Worm (Caenorhabditis elegans) whole organism, L4 larva: Measurements from ENCODE around the gene npr-22.
A peak's percentile ranks its signal among the peaks of the same experiment; 100 is the strongest.

Experiments used
- F37D6.2 ChIP-seq: sonication (generic microtip); optimal IDR thresholded peaks from 2 replicates; lab custom pipeline; 2016; ENCODE audit warnings: mild to moderate bottlenecking, missing genetic modification characterization, missing compliant biosample characterization
- F44E2.7 ChIP-seq: fragments of 200-800 bp; sonication (Bioruptor generic); IDR thresholded peaks from 2 replicates; pipeline ENCODE4 v2.1.2; 2022; ENCODE audit warnings: missing genetic modification characterization, missing compliant biosample characterization
- F49E8.2 ChIP-seq: sonication (generic microtip); optimal IDR thresholded peaks from 2 replicates; lab custom pipeline; 2016; ENCODE audit warnings: missing compliant biosample characterization, mild to moderate bottlenecking, missing genetic modification characterization, borderline replicate concordance
- R02D3.7 ChIP-seq: fragments of 150-350 bp; sonication (generic microtip); optimal IDR thresholded peaks from 3 replicates; lab custom pipeline; 2014; ENCODE audit warnings: missing biosample characterization, missing genetic modification characterization
- Y105C5A.15 ChIP-seq: fragments of 200-800 bp; sonication (Bioruptor generic); IDR thresholded peaks from 2 replicates; pipeline ENCODE4 v1.3.6; 2022; ENCODE audit warnings: missing genetic modification characterization, missing compliant biosample characterization
- Y48G9A.11 ChIP-seq: fragments of 200-800 bp; sonication (Bioruptor generic); IDR thresholded peaks from 2 replicates; pipeline ENCODE4 v1.3.6; 2022; ENCODE audit warnings: missing genetic modification reagents, missing genetic modification characterization, missing compliant biosample characterization
- Y5F2A.4 ChIP-seq: fragments of 200-800 bp; sonication (Bioruptor generic); optimal IDR thresholded peaks from 2 replicates; lab custom pipeline; 2018; ENCODE audit warnings: mild to moderate bottlenecking, missing genetic modification characterization, missing compliant biosample characterization
- ZK337.2 ChIP-seq: fragments of 200-800 bp; sonication (Bioruptor generic); IDR thresholded peaks from 2 replicates; pipeline ENCODE4 v1.3.6; 2022; ENCODE audit warnings: missing genetic modification reagents, missing genetic modification characterization, missing compliant biosample characterization
- ceh-44 ChIP-seq: fragments of 200-800 bp; sonication (Bioruptor generic); IDR thresholded peaks from 2 replicates; pipeline ENCODE4 v1.3.6; 2022; ENCODE audit warnings: missing genetic modification reagents, missing genetic modification characterization, missing compliant biosample characterization
- ces-1 ChIP-seq: fragments of 150-350 bp; sonication (generic microtip); optimal IDR thresholded peaks from 4 replicates; lab custom pipeline; 2014; ENCODE audit warnings: missing biosample characterization, missing genetic modification reagents, missing genetic modification characterization
- ctbp-1 ChIP-seq: fragments of 200-800 bp; sonication (Bioruptor generic); IDR thresholded peaks from 2 replicates; pipeline ENCODE4 v1.3.6; 2022; ENCODE audit warnings: missing genetic modification reagents, missing genetic modification characterization, missing compliant biosample characterization
- daf-16 ChIP-seq, 3 experiments: sonication (generic microtip); optimal IDR thresholded peaks; 2 replicates each; lab custom pipeline; 2016 to 2017; ENCODE audit warnings: missing genetic modification characterization in 3 of 3, missing genetic modification reagents in 3 of 3, mild to moderate bottlenecking in 2 of 3, missing compliant biosample characterization in 2 of 3, missing biosample characterization in 1 of 3, moderate library complexity in 1 of 3
- daf-8 ChIP-seq: fragments of 200-800 bp; sonication (Bioruptor generic); IDR thresholded peaks from 2 replicates; pipeline ENCODE4 v1.3.6; 2022; ENCODE audit warnings: missing genetic modification characterization, missing compliant biosample characterization
- dmd-8 ChIP-seq: fragments of 200-800 bp; sonication (Bioruptor generic); IDR thresholded peaks from 2 replicates; pipeline ENCODE4 v1.3.6; 2022; ENCODE audit warnings: missing genetic modification characterization, missing compliant biosample characterization
- dpl-1 ChIP-seq: fragments of 150-350 bp; optimal IDR thresholded peaks from 2 replicates; lab custom pipeline; 2014; ENCODE audit warnings: missing biosample characterization, missing genetic modification reagents, missing genetic modification characterization
- duxl-1 ChIP-seq: sonication (generic microtip); optimal IDR thresholded peaks from 2 replicates; lab custom pipeline; 2016; ENCODE audit warnings: mild to moderate bottlenecking, missing genetic modification characterization, moderate library complexity, missing compliant biosample characterization; ENCODE audit not compliant: poor library complexity
- hlh-30 ChIP-seq: sonication (generic microtip); optimal IDR thresholded peaks from 2 replicates; lab custom pipeline; 2017; ENCODE audit warnings: antibody characterized with exemption, mild to moderate bottlenecking, missing genetic modification characterization, missing compliant biosample characterization; ENCODE audit not compliant: insufficient read depth
- lim-7 ChIP-seq: fragments of 200-800 bp; sonication (Bioruptor generic); IDR thresholded peaks from 2 replicates; pipeline ENCODE4 v1.3.6; 2022; ENCODE audit warnings: missing genetic modification characterization, missing compliant biosample characterization
- lin-1 ChIP-seq: fragments of 200-800 bp; sonication (Bioruptor generic); IDR thresholded peaks from 2 replicates; pipeline ENCODE4 v1.3.6; 2022; ENCODE audit warnings: missing genetic modification reagents, missing genetic modification characterization, missing compliant biosample characterization
- lin-39 ChIP-seq: fragments of 150-350 bp; optimal IDR thresholded peaks from 2 replicates; lab custom pipeline; 2014; ENCODE audit warnings: missing biosample characterization, missing genetic modification reagents, missing genetic modification characterization
- madf-5 ChIP-seq, 2 experiments: fragments of 200-800 bp; sonication (Bioruptor generic); IDR thresholded peaks; 2 replicates each; pipeline ENCODE4 v1.3.6; 2022; ENCODE audit warnings: missing compliant biosample characterization in 2 of 2, missing genetic modification characterization in 2 of 2
- mdl-1 ChIP-seq, 2 experiments: fragments of 150-350 bp in 1 of 2; sonication (generic microtip) in 1 of 2; optimal IDR thresholded peaks; 2 replicates each; lab custom pipeline; 2014 to 2017; ENCODE audit warnings: missing biosample characterization in 2 of 2, missing genetic modification characterization in 2 of 2
- mdt-29 ChIP-seq: fragments of 200-800 bp; sonication (Bioruptor generic); IDR thresholded peaks from 2 replicates; pipeline ENCODE4 v1.3.6; 2022; ENCODE audit warnings: missing genetic modification reagents, missing genetic modification characterization, missing compliant biosample characterization
- mxl-2 ChIP-seq: fragments of 200-800 bp; sonication (Bioruptor generic); conservative IDR thresholded peaks from 2 replicates; pipeline ENCODE4 v1.3.6; 2022; ENCODE audit warnings: missing genetic modification reagents, missing genetic modification characterization, missing compliant biosample characterization
- mxl-3 ChIP-seq: fragments of 200-800 bp; sonication (Bioruptor generic); optimal IDR thresholded peaks from 2 replicates; lab custom pipeline; 2018; ENCODE audit warnings: mild to moderate bottlenecking, missing genetic modification characterization, missing compliant biosample characterization
- nhr-11 ChIP-seq: fragments of 150-350 bp; optimal IDR thresholded peaks from 2 replicates; lab custom pipeline; 2014; ENCODE audit warnings: missing biosample characterization, missing genetic modification characterization
- nhr-237 ChIP-seq: sonication (generic microtip); optimal IDR thresholded peaks from 2 replicates; lab custom pipeline; 2017; ENCODE audit warnings: missing biosample characterization, missing genetic modification characterization
- nhr-25 ChIP-seq: sonication (generic microtip); optimal IDR thresholded peaks from 2 replicates; lab custom pipeline; 2017; ENCODE audit warnings: missing genetic modification characterization, mild to moderate bottlenecking, missing compliant biosample characterization, antibody characterized with exemption, moderate library complexity, borderline replicate concordance; ENCODE audit not compliant: insufficient read depth
- nhr-28 ChIP-seq: fragments of 150-350 bp; optimal IDR thresholded peaks from 2 replicates; lab custom pipeline; 2014; ENCODE audit warnings: missing biosample characterization, missing genetic modification characterization
- pha-4 ChIP-seq, 2 experiments: fragments of 150-350 bp in 1 of 2; fragments of 200-800 bp in 1 of 2; sonication (Bioruptor generic) in 1 of 2; IDR thresholded peaks in 1 of 2; optimal IDR thresholded peaks in 1 of 2; 2 replicates each; pipeline versions ENCODE4 v1.3.6 to Lab custom; 2014 to 2022; ENCODE audit warnings: missing genetic modification characterization in 2 of 2, missing genetic modification reagents in 2 of 2, missing biosample characterization in 1 of 2, missing compliant biosample characterization in 1 of 2
- saeg-2 ChIP-seq: fragments of 200-800 bp; sonication (Bioruptor generic); IDR thresholded peaks from 2 replicates; pipeline ENCODE4 v1.3.6; 2022; ENCODE audit warnings: missing genetic modification reagents, missing genetic modification characterization, missing compliant biosample characterization
- skn-1 ChIP-seq: fragments of 150-350 bp; optimal IDR thresholded peaks from 2 replicates; lab custom pipeline; 2014; ENCODE audit warnings: missing biosample characterization, missing genetic modification characterization
- snpc-1.2 ChIP-seq: fragments of 200-800 bp; sonication (Bioruptor generic); IDR thresholded peaks from 2 replicates; pipeline ENCODE4 v1.3.6; 2022; ENCODE audit warnings: missing genetic modification reagents, missing genetic modification characterization, missing compliant biosample characterization
- tag-97 ChIP-seq: fragments of 200-800 bp; sonication (Bioruptor generic); IDR thresholded peaks from 2 replicates; pipeline ENCODE4 v1.3.6; 2022; ENCODE audit warnings: missing genetic modification characterization, missing compliant biosample characterization
- tra-1 ChIP-seq: fragments of 200-800 bp; sonication (Bioruptor generic); IDR thresholded peaks from 2 replicates; pipeline ENCODE4 v1.3.6; 2022; ENCODE audit warnings: missing genetic modification reagents, missing genetic modification characterization, missing compliant biosample characterization
- unc-62 ChIP-seq, 3 experiments: fragments of 150-350 bp in 1 of 3; sonication (generic microtip); optimal IDR thresholded peaks in 2 of 3; peaks in 1 of 3; 1 replicate in 1 of 3; 2 replicates in 2 of 3; lab custom pipeline; 2014 to 2017; ENCODE audit warnings: missing biosample characterization in 3 of 3, missing genetic modification characterization in 3 of 3, missing genetic modification reagents in 3 of 3, missing genotype in 1 of 3
- zip-11 ChIP-seq: fragments of 200-800 bp; sonication (Bioruptor generic); IDR thresholded peaks from 2 replicates; pipeline ENCODE4 v1.3.6; 2022; ENCODE audit warnings: missing genetic modification characterization, missing compliant biosample characterization
- ztf-7 ChIP-seq: fragments of 150-350 bp; optimal IDR thresholded peaks from 2 replicates; lab custom pipeline; 2014; ENCODE audit warnings: missing biosample characterization, missing genetic modification characterization

Gene npr-22

DNA sequence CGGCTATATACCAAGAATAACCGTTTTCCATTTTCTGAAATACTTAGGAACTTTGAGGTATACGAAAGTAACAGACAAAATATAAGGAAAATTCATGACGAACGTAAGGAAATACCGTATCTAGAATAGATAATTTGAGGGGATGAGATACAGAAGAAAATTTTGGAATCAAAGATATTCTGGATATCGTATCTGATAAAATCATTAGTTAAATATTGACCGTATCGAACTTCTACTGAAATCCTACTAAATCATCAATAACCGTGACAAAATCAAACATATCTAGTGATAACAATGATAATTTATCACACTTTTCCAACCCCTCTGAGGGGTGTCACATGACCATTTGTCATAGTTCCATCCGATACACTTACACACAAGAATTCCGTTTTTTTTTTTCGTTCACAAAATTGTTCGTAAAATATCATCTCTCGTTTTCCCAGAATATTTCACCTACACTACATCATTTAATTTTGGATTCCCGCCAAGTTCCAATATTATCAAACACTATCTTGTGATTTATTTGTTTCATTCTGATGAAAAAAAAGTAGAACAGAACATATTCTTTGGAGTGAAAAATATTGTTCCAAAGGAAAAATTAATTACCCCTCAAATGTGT, 41.6 kb downstream of the npr-22 start, which contains the start of gene Y59H11AR.4:
Gene Y59H11AR.4 (minus strand): TSS at position 51 of the 619 bp plus-strand sequence.
- TF ChIP-seq nhr-28, result peak; percentile 70
- TF ChIP-seq hlh-30 (tag; lab: Kevin White, UChicago), result peak; percentile 2
- TF ChIP-seq snpc-1.2 (GFP tag; lab: Robert Waterston, UW), result no peak
- TF ChIP-seq pha-4 (GFP tag; IDR thresholded peaks at IDR 0.05; lab: Robert Waterston, UW), result no peak
- no peak for TF ChIP-seq pha-4 (tag; optimal IDR thresholded peaks at IDR 0.05; lab: Kevin White, UChicago)
- TF ChIP-seq unc-62 (GFP tag; optimal IDR thresholded peaks at IDR 0.05 in 1 of 2; lab: Kevin White, UChicago), result peak in 1 of 2 experiments; percentile 15
- TF ChIP-seq unc-62 (tag; optimal IDR thresholded peaks at IDR 0.05; lab: Kevin White, UChicago), result no peak
- TF ChIP-seq nhr-25, result no peak

DNA sequence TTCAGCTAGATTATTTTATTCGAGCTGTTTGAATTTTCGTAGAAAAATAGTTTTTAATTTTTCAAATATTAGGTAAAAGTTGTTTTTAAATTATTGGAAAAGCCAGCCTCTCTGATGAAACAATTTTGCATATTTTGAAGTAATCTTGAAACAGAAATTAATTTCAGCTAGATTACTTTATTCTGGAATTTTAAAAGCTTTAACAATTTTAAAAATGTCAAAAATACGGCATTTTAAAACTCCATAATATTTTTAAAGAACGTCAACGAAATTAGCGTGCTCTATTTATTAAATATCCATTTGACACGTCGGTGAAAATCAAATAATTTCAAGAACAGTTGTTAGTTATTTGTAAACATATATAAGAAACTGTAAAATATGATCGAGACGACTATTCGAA, 43.6 kb downstream of the npr-22 start, which contains the start of gene Y59H11AR.10:
Gene Y59H11AR.10 (plus strand): TSS at position 301 of the 400 bp plus-strand sequence.
- TF ChIP-seq R02D3.7 (tag; lab: Kevin White, UChicago), result no peak
- no peak for TF ChIP-seq duxl-1 (tag; lab: Kevin White, UChicago)
- no peak for TF ChIP-seq dmd-8
- TF ChIP-seq ztf-7 (tag; lab: Kevin White, UChicago), result no peak
- no peak for TF ChIP-seq ceh-44 (GFP tag; lab: Robert Waterston, UW)
- no peak for TF ChIP-seq zip-11 (GFP tag; lab: Robert Waterston, UW)
- no peak for TF ChIP-seq dpl-1 (GFP tag; lab: Kevin White, UChicago)
- no peak for TF ChIP-seq nhr-237 (tag; lab: Kevin White, UChicago)
- TF ChIP-seq mxl-2, result no peak
- TF ChIP-seq F37D6.2 (tag; lab: Kevin White, UChicago), result no peak

DNA sequence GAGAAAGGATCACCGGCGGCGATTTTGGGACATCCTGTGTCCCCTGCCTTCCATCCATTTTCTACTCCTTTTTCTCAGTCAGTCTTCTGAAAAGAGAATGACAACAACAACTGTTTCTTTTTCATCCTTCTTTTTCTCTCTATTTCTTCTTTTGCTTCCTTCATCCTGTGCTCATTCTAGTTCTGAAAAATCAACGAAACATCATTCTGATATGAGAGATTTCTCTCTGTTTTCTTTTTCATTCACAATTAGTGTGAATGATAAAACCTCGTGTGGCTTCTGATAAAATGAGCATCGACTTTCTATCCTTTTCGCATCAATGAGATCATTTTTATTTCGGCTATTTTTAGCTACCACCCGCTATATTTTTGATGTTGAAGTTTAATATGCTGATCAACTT, 46.0 kb downstream of the npr-22 start:
- TF ChIP-seq tra-1 (GFP tag; lab: Robert Waterston, UW) (no peak), skn-1 (tag; lab: Kevin White, UChicago) (no peak), ZK337.2 (GFP tag; lab: Robert Waterston, UW) (peak; percentile 37; the same call in 1 of the 2 replicates), daf-16 (GFP tag; optimal IDR thresholded peaks at IDR 0.05; lab: Kevin White, UChicago) (peak in 1 of 2 experiments; percentile 48), daf-16 (tag; optimal IDR thresholded peaks at IDR 0.05; lab: Kevin White, UChicago) (no peak), ztf-7 (tag; lab: Kevin White, UChicago) (no peak), unc-62 (GFP tag; optimal IDR thresholded peaks at IDR 0.05 in 1 of 2; lab: Kevin White, UChicago) (peak in 1 of 2 experiments; percentile 41), unc-62 (tag; optimal IDR thresholded peaks at IDR 0.05; lab: Kevin White, UChicago) (no peak), nhr-11 (tag; lab: Kevin White, UChicago) (peak; percentile 66), mdt-29 (GFP tag; lab: Robert Waterston, UW) (no peak), mdl-1 (tag; optimal IDR thresholded peaks at IDR 0.05; lab: Kevin White, UChicago) (peak in 1 of 2 experiments; percentile 1)

DNA sequence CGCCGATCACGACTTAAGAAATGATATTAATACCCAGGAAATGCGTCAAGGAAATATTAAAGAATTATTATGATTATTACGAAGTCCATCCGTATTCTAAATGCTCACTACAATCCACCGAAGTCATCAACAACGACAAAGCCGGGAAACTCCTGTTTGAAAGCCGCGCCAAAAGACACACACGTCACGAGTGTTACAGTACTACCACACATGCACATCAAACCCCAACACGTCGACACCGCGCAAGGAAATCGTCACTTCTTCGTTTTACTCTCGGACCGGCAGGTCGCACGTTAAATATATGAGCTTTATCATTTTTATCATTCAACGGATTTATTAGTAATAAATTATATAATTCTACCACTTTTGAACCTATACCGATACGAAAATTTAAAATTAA, 48.2 kb downstream of the npr-22 start:
- TF ChIP-seq snpc-1.2 (GFP tag; lab: Robert Waterston, UW), result 0 out of 2 replicates have a peak, but pooled peaks have one; percentile 15

DNA sequence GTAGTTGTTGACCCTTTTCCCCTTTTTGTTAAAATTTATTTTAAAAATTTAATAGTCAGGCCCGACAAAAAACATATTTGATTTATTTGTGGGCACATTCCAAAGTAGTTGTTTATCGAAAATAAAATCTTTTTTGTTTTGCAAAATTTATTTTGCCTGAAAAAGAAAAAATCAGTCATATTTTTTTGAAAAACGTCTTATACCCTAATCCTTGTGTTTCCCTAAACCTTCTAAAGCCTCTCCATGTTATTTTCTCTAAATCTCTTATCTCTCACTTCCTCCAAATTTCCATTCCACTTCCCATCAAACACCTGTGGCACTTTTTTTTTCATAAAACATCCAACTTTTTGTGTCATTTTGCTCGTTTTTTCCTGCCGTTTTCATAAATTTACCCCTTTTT, 49.0 kb downstream of the npr-22 start:
- no peak for TF ChIP-seq tag-97
- no peak for TF ChIP-seq madf-5 (GFP tag; IDR thresholded peaks at IDR 0.05; lab: Robert Waterston, UW)
- no peak for TF ChIP-seq saeg-2 (GFP tag; lab: Robert Waterston, UW)
- TF ChIP-seq lim-7 (GFP tag; lab: Robert Waterston, UW), result no peak
- TF ChIP-seq mxl-3, result no peak
- TF ChIP-seq Y5F2A.4 (GFP tag; lab: Kevin White, UChicago), result no peak
- no peak for TF ChIP-seq lin-1
- no peak for TF ChIP-seq daf-8 (GFP tag; lab: Robert Waterston, UW)
- TF ChIP-seq Y105C5A.15 (GFP tag; lab: Robert Waterston, UW), result no peak
- TF ChIP-seq mdt-29 (GFP tag; lab: Robert Waterston, UW), result no peak
- TF ChIP-seq F44E2.7 (GFP tag; lab: Robert Waterston, UW), result no peak
- TF ChIP-seq dmd-8, result no peak
- no peak for TF ChIP-seq ces-1
- no peak for TF ChIP-seq lin-39 (tag; lab: Kevin White, UChicago)
- no peak for TF ChIP-seq ctbp-1 (GFP tag; lab: Robert Waterston, UW)
- no peak for TF ChIP-seq F49E8.2
- no peak for TF ChIP-seq Y48G9A.11 (GFP tag; lab: Robert Waterston, UW)
